Worm (Caenorhabditis elegans) whole organism, L2 larva: ENCODE data around the gene lron-15.

ENCODE experiments used
- ZK546.5 ChIP-seq: sonication (generic microtip); optimal IDR thresholded peaks from 2 replicates; lab custom pipeline; 2017; ENCODE audit warnings: missing biosample characterization, missing genetic modification characterization
- ceh-82 ChIP-seq: fragments of 150-350 bp; optimal IDR thresholded peaks from 2 replicates; lab custom pipeline; 2014; ENCODE audit warnings: missing biosample characterization, missing genetic modification characterization
- elt-1 ChIP-seq: fragments of 150-350 bp; optimal IDR thresholded peaks from 2 replicates; lab custom pipeline; 2014; ENCODE audit warnings: missing biosample characterization, missing genetic modification characterization
- snpc-4 ChIP-seq: fragments of 150-350 bp; optimal IDR thresholded peaks from 2 replicates; lab custom pipeline; 2014; ENCODE audit warnings: missing biosample characterization, missing genetic modification characterization
- unc-39 ChIP-seq: fragments of 150-350 bp; optimal IDR thresholded peaks from 2 replicates; lab custom pipeline; 2014; ENCODE audit warnings: missing biosample characterization, missing genetic modification characterization

- TF ChIP-seq snpc-4 (no peak), elt-1 (tag; lab: Kevin White, UChicago) (no peak), ceh-82 (tag; lab: Kevin White, UChicago) (no peak), ZK546.5 (tag; lab: Kevin White, UChicago) (no peak), unc-39 (tag; lab: Kevin White, UChicago) (no peak)
These were observed 43.3 kb downstream of the lron-15 start, which contains the start of gene R05G9.3 for ce11 chrII:6501420-6501819.
